Fruit fly (Drosophila melanogaster) whole organism, prepupa: ENCODE results near the gene CG15390.

Source experiments
- Blimp-1 ChIP-seq: fragments of 200-800 bp; sonication (Bioruptor generic); optimal IDR thresholded peaks from 3 replicates; lab custom pipeline; 2017; ENCODE audit warnings: missing biosample characterization, missing genetic modification characterization, mild to moderate bottlenecking, moderate library complexity, missing genetic modification reagents
- CG10631 ChIP-seq: fragments of 200-800 bp; sonication (Bioruptor generic); optimal IDR thresholded peaks from 2 replicates; lab custom pipeline; 2016; ENCODE audit warnings: missing biosample characterization, missing genetic modification characterization
- CG10669 ChIP-seq: fragments of 200-800 bp; sonication (Bioruptor generic); optimal IDR thresholded peaks from 3 replicates; lab custom pipeline; 2018; ENCODE audit warnings: missing biosample characterization, mild to moderate bottlenecking, missing genetic modification characterization, moderate library complexity
- CG11294 ChIP-seq: fragments of 200-800 bp; sonication (Bioruptor generic); IDR thresholded peaks from 2 replicates; pipeline ENCODE4 v1.3.6; 2022; ENCODE audit warnings: missing biosample characterization, missing genetic modification characterization
- CG11762 ChIP-seq: fragments of 200-800 bp; sonication (Bioruptor generic); optimal IDR thresholded peaks from 3 replicates; lab custom pipeline; 2016; ENCODE audit warnings: missing biosample characterization, missing genetic modification characterization; ENCODE audit not compliant: insufficient read depth
- CG11902 ChIP-seq: fragments of 200-800 bp; sonication (Bioruptor generic); optimal IDR thresholded peaks from 3 replicates; lab custom pipeline; 2016; ENCODE audit warnings: missing biosample characterization, missing genetic modification characterization
- CG15336 ChIP-seq: fragments of 200-800 bp; sonication (Bioruptor generic); IDR thresholded peaks from 2 replicates; pipeline ENCODE4 v1.3.6; 2022; ENCODE audit warnings: missing biosample characterization, missing genetic modification characterization
- CG1621 ChIP-seq: fragments of 200-800 bp; sonication (Bioruptor generic); optimal IDR thresholded peaks from 3 replicates; lab custom pipeline; 2018; ENCODE audit warnings: missing biosample characterization, mild to moderate bottlenecking, missing genetic modification characterization
- CG16779 ChIP-seq: fragments of 200-800 bp; sonication (Bioruptor generic); optimal IDR thresholded peaks from 3 replicates; lab custom pipeline; 2017; ENCODE audit warnings: missing biosample characterization, mild to moderate bottlenecking, missing genetic modification characterization
- CG3032 ChIP-seq: fragments of 200-800 bp; optimal IDR thresholded peaks from 2 replicates; lab custom pipeline; 2019; ENCODE audit warnings: missing biosample characterization, mild to moderate bottlenecking, missing genetic modification characterization, moderate library complexity
- CG31627 ChIP-seq: fragments of 200-800 bp; sonication (Bioruptor generic); optimal IDR thresholded peaks from 3 replicates; lab custom pipeline; 2016; ENCODE audit warnings: missing biosample characterization, missing genetic modification characterization
- CG34406 ChIP-seq: fragments of 200-800 bp; sonication (Bioruptor generic); optimal IDR thresholded peaks from 3 replicates; lab custom pipeline; 2016; ENCODE audit warnings: missing biosample characterization, missing genetic modification characterization
- CG3919 ChIP-seq: fragments of 200-800 bp; sonication (Bioruptor generic); optimal IDR thresholded peaks from 3 replicates; lab custom pipeline; 2016; ENCODE audit warnings: missing biosample characterization, missing genetic modification characterization
- CG4318 ChIP-seq: fragments of 200-800 bp; sonication (Bioruptor generic); optimal IDR thresholded peaks from 3 replicates; lab custom pipeline; 2017; ENCODE audit warnings: missing biosample characterization, mild to moderate bottlenecking, missing genetic modification characterization
- CG6163 ChIP-seq: fragments of 200-800 bp; sonication (Bioruptor generic); IDR thresholded peaks from 3 replicates; pipeline ENCODE4 v1.3.6; 2022; ENCODE audit warnings: missing biosample characterization, missing genetic modification characterization
- CG6276 ChIP-seq: fragments of 200-800 bp; sonication (Bioruptor generic); optimal IDR thresholded peaks from 2 replicates; lab custom pipeline; 2017; ENCODE audit warnings: missing biosample characterization, mild to moderate bottlenecking, missing genetic modification characterization
- CG6792 ChIP-seq: fragments of 200-800 bp; sonication (Bioruptor generic); optimal IDR thresholded peaks from 3 replicates; lab custom pipeline; 2016; ENCODE audit warnings: missing biosample characterization, missing genetic modification characterization
- CG6854 ChIP-seq: fragments of 200-800 bp; sonication (Bioruptor generic); optimal IDR thresholded peaks from 2 replicates; lab custom pipeline; 2017; ENCODE audit warnings: missing biosample characterization, mild to moderate bottlenecking, missing genetic modification characterization
- CG7368 ChIP-seq: fragments of 200-800 bp; sonication (Bioruptor generic); optimal IDR thresholded peaks from 3 replicates; lab custom pipeline; 2016; ENCODE audit warnings: missing biosample characterization, missing genetic modification characterization
- CG8119 ChIP-seq: fragments of 200-800 bp; sonication (Bioruptor generic); IDR thresholded peaks from 3 replicates; pipeline ENCODE4 v1.3.6; 2022; ENCODE audit warnings: missing biosample characterization, missing genetic modification characterization
- CG8319 ChIP-seq: fragments of 200-800 bp; sonication (Bioruptor generic); optimal IDR thresholded peaks from 3 replicates; lab custom pipeline; 2016; ENCODE audit warnings: missing biosample characterization, missing genetic modification characterization
- CG8632 ChIP-seq: fragments of 200-800 bp; sonication (Bioruptor generic); optimal IDR thresholded peaks from 3 replicates; lab custom pipeline; 2016; ENCODE audit warnings: missing biosample characterization, missing genetic modification characterization
- CG9139 ChIP-seq: fragments of 200-800 bp; sonication (Bioruptor generic); optimal IDR thresholded peaks from 3 replicates; lab custom pipeline; 2017; ENCODE audit warnings: missing biosample characterization, mild to moderate bottlenecking, missing genetic modification characterization
- Eip75B ChIP-seq: fragments of 200-800 bp; sonication (Bioruptor generic); optimal IDR thresholded peaks from 3 replicates; lab custom pipeline; 2016; ENCODE audit warnings: missing biosample characterization, missing genetic modification characterization
- Eip78C ChIP-seq: fragments of 200-800 bp; sonication (Bioruptor generic); peaks from one replicate; lab custom pipeline; 2016; ENCODE audit warnings: missing biosample characterization, missing genetic modification characterization
- Eip93F ChIP-seq: fragments of 200-800 bp; sonication (Bioruptor generic); optimal IDR thresholded peaks from 2 replicates; lab custom pipeline; 2016; ENCODE audit warnings: missing biosample characterization, mild to moderate bottlenecking, missing genetic modification characterization
- Ets21C ChIP-seq: fragments of 200-800 bp; sonication (Bioruptor generic); optimal IDR thresholded peaks from 3 replicates; lab custom pipeline; 2016; ENCODE audit warnings: missing biosample characterization, missing genetic modification characterization
- Gug ChIP-seq: fragments of 200-800 bp; sonication (Bioruptor generic); IDR thresholded peaks from 2 replicates; pipeline ENCODE4 v1.3.6; 2022; ENCODE audit warnings: missing biosample characterization, missing genetic modification characterization
- Hr4 ChIP-seq: fragments of 200-800 bp; sonication (Bioruptor generic); optimal IDR thresholded peaks from 3 replicates; lab custom pipeline; 2016; ENCODE audit warnings: missing biosample characterization, missing genetic modification characterization
- Lpt ChIP-seq: fragments of 200-800 bp; sonication (Bioruptor generic); optimal IDR thresholded peaks from 3 replicates; lab custom pipeline; 2016; ENCODE audit warnings: missing biosample characterization, missing genetic modification characterization
- Met ChIP-seq: fragments of 200-800 bp; sonication (Bioruptor generic); optimal IDR thresholded peaks from 3 replicates; lab custom pipeline; 2016; ENCODE audit warnings: missing biosample characterization, missing genetic modification characterization
- OdsH ChIP-seq: fragments of 200-800 bp; sonication (Bioruptor generic); optimal IDR thresholded peaks from 3 replicates; lab custom pipeline; 2016; ENCODE audit warnings: missing biosample characterization, missing genetic modification characterization
- Smox ChIP-seq: fragments of 200-800 bp; sonication (Bioruptor generic); optimal IDR thresholded peaks from 3 replicates; lab custom pipeline; 2016; ENCODE audit warnings: missing biosample characterization, missing genetic modification characterization
- Sox102F ChIP-seq: fragments of 200-800 bp; sonication (Bioruptor generic); optimal IDR thresholded peaks from 2 replicates; lab custom pipeline; 2016; ENCODE audit warnings: missing biosample characterization, mild to moderate bottlenecking, missing genetic modification characterization
- Sox14 ChIP-seq: fragments of 200-800 bp; sonication (Bioruptor generic); optimal IDR thresholded peaks from 3 replicates; lab custom pipeline; 2016; ENCODE audit warnings: missing biosample characterization, missing genetic modification characterization
- Sox15 ChIP-seq: fragments of 200-800 bp; sonication (Bioruptor generic); optimal IDR thresholded peaks from 3 replicates; lab custom pipeline; 2016; ENCODE audit warnings: missing biosample characterization, missing genetic modification characterization
- achi ChIP-seq: fragments of 200-800 bp; sonication (Bioruptor generic); optimal IDR thresholded peaks from 3 replicates; lab custom pipeline; 2016; ENCODE audit warnings: missing biosample characterization, missing genetic modification characterization
- acj6 ChIP-seq: fragments of 200-800 bp; sonication (Bioruptor generic); optimal IDR thresholded peaks from 3 replicates; lab custom pipeline; 2016; ENCODE audit warnings: missing biosample characterization, missing genetic modification characterization
- cyc ChIP-seq: fragments of 200-800 bp; sonication (Bioruptor generic); optimal IDR thresholded peaks from 3 replicates; lab custom pipeline; 2016; ENCODE audit warnings: missing biosample characterization, missing genetic modification characterization
- dac ChIP-seq: fragments of 200-800 bp; sonication (Bioruptor generic); optimal IDR thresholded peaks from 2 replicates; lab custom pipeline; 2017; ENCODE audit warnings: missing biosample characterization, mild to moderate bottlenecking, missing genetic modification characterization
- dsx ChIP-seq: fragments of 200-800 bp; optimal IDR thresholded peaks from 3 replicates; lab custom pipeline; 2019; ENCODE audit warnings: missing biosample characterization, mild to moderate bottlenecking, missing genetic modification characterization, moderate library complexity; ENCODE audit not compliant: poor library complexity, severe bottlenecking
- eg ChIP-seq: fragments of 200-800 bp; sonication (Bioruptor generic); IDR thresholded peaks from 3 replicates; pipeline ENCODE4 v1.3.6; 2022; ENCODE audit warnings: missing biosample characterization, missing genetic modification characterization
- fd59A ChIP-seq: fragments of 200-800 bp; sonication (Bioruptor generic); optimal IDR thresholded peaks from 2 replicates; lab custom pipeline; 2017; ENCODE audit warnings: missing biosample characterization, mild to moderate bottlenecking, missing genetic modification characterization, missing genetic modification reagents
- fkh ChIP-seq: fragments of 200-800 bp; sonication (Bioruptor generic); optimal IDR thresholded peaks from 3 replicates; lab custom pipeline; 2017; ENCODE audit warnings: missing biosample characterization, mild to moderate bottlenecking, missing genetic modification characterization, moderate library complexity
- lz ChIP-seq: fragments of 200-800 bp; sonication (Bioruptor generic); optimal IDR thresholded peaks from 3 replicates; lab custom pipeline; 2016; ENCODE audit warnings: missing biosample characterization, missing genetic modification characterization
- net ChIP-seq: fragments of 200-800 bp; sonication (Bioruptor generic); optimal IDR thresholded peaks from 3 replicates; lab custom pipeline; 2016; ENCODE audit warnings: missing biosample characterization, missing genetic modification characterization
- pdm3 ChIP-seq: fragments of 200-800 bp; sonication (Bioruptor generic); optimal IDR thresholded peaks from 3 replicates; lab custom pipeline; 2016; ENCODE audit warnings: missing biosample characterization, missing genetic modification characterization
- salr ChIP-seq, 2 experiments: fragments of 200-800 bp; sonication (Bioruptor generic); optimal IDR thresholded peaks; 3 replicates each; lab custom pipeline; 2016 to 2018; ENCODE audit warnings: missing biosample characterization in 2 of 2, missing genetic modification characterization in 2 of 2, mild to moderate bottlenecking in 1 of 2
- ss ChIP-seq, 2 experiments: fragments of 200-800 bp; sonication (Bioruptor generic); optimal IDR thresholded peaks; 2 replicates in 1 of 2; 3 replicates in 1 of 2; lab custom pipeline; 2017 to 2018; ENCODE audit warnings: mild to moderate bottlenecking in 2 of 2, missing biosample characterization in 2 of 2, missing genetic modification characterization in 2 of 2, moderate library complexity in 1 of 2
- svp ChIP-seq: fragments of 200-800 bp; sonication (Bioruptor generic); peaks from one replicate; lab custom pipeline; 2016; ENCODE audit warnings: missing biosample characterization, missing genetic modification characterization
- topi ChIP-seq: fragments of 200-800 bp; sonication (Bioruptor generic); optimal IDR thresholded peaks from 3 replicates; lab custom pipeline; 2016; ENCODE audit warnings: missing biosample characterization, missing genetic modification characterization
- vri ChIP-seq: fragments of 200-800 bp; sonication (Bioruptor generic); optimal IDR thresholded peaks from 3 replicates; lab custom pipeline; 2016; ENCODE audit warnings: missing biosample characterization, mild to moderate bottlenecking, missing genetic modification characterization

CG15390 gene

dm6 chr2L:2363626-2364147 lies 10.8 kb upstream of the CG15390 start:
- TF ChIP-seq CG8632 (GFP tag; lab: Kevin White, UChicago) (peak; percentile 96), CG11762 (GFP tag; lab: Kevin White, UChicago) (peak; percentile 94), Sox15 (GFP tag; lab: Kevin White, UChicago) (peak; percentile 85), Sox14 (peak; percentile 67), svp (GFP tag; lab: Kevin White, UChicago) (peak; percentile 97), CG10669 (peak; percentile 96), CG16779 (tag; lab: Kevin White, UChicago) (peak; percentile 97), CG15336 (GFP tag; lab: Robert Waterston, UW) (peak; percentile 98), fkh (GFP tag; lab: Kevin White, UChicago) (peak; percentile 96), Met (GFP tag; lab: Kevin White, UChicago) (peak; percentile 93), CG6792 (peak; percentile 92), fd59A (GFP tag; lab: Kevin White, UChicago) (peak; percentile 87), CG6854 (GFP tag; lab: Kevin White, UChicago) (peak; percentile 93), Hr4 (GFP tag; lab: Kevin White, UChicago) (peak; percentile 94), achi (GFP tag; lab: Kevin White, UChicago) (peak; percentile 94), Sox102F (GFP tag; lab: Kevin White, UChicago) (peak; percentile 92), dac (peak; percentile 52), Eip75B (GFP tag; lab: Kevin White, UChicago) (peak; percentile 96), CG6276 (GFP tag; lab: Kevin White, UChicago) (peak; percentile 95), pdm3 (peak; percentile 88), CG34406 (peak; percentile 96), net (GFP tag; lab: Kevin White, UChicago) (peak; percentile 94), Blimp-1 (GFP tag; lab: Kevin White, UChicago) (peak; percentile 86), Eip78C (GFP tag; lab: Kevin White, UChicago) (peak; percentile 99), Smox (GFP tag; lab: Kevin White, UChicago) (peak; percentile 95), Lpt (GFP tag; lab: Kevin White, UChicago) (peak; percentile 93), CG10631 (peak; percentile 90), acj6 (GFP tag; lab: Kevin White, UChicago) (peak; percentile 96), eg (GFP tag; lab: Robert Waterston, UW) (peak; percentile 98), CG8119 (peak; percentile 95), Gug (GFP tag; lab: Robert Waterston, UW) (peak; percentile 94), OdsH (GFP tag; lab: Kevin White, UChicago) (peak; percentile 95), vri (GFP tag; lab: Kevin White, UChicago) (peak; percentile 88), Ets21C (GFP tag; lab: Kevin White, UChicago) (peak; percentile 64), cyc (GFP tag; lab: Kevin White, UChicago) (peak; percentile 89), CG8319 (GFP tag; lab: Kevin White, UChicago) (peak; percentile 81), lz (GFP tag; lab: Kevin White, UChicago) (peak; percentile 92), CG4318 (GFP tag; lab: Kevin White, UChicago) (peak; percentile 91), dsx (GFP tag; lab: Kevin White, UChicago) (peak; percentile 97), CG7368 (GFP tag; lab: Kevin White, UChicago) (peak; percentile 90), CG11902 (GFP tag; lab: Kevin White, UChicago) (peak; percentile 82), ss (GFP tag; optimal IDR thresholded peaks at IDR 0.05; lab: Kevin White, UChicago) (peak; percentile 95 to 97), salr (GFP tag; optimal IDR thresholded peaks at IDR 0.05; lab: Kevin White, UChicago) (peak; percentile 88), CG31627 (GFP tag; lab: Kevin White, UChicago) (peak; percentile 86), topi (GFP tag; lab: Kevin White, UChicago) (peak; percentile 94), CG3919 (GFP tag; lab: Kevin White, UChicago) (peak; percentile 95), CG11294 (GFP tag; lab: Robert Waterston, UW) (peak; percentile 92), CG9139 (GFP tag; lab: Kevin White, UChicago) (peak; percentile 97), CG3032 (peak; percentile 97), CG6163 (peak; percentile 97), CG1621 (peak; percentile 93), Eip93F (GFP tag; lab: Kevin White, UChicago) (peak; percentile 93)
